Fruit fly (Drosophila melanogaster): ENCODE data around the gene CG4281.

Gene CG4281

DNA sequence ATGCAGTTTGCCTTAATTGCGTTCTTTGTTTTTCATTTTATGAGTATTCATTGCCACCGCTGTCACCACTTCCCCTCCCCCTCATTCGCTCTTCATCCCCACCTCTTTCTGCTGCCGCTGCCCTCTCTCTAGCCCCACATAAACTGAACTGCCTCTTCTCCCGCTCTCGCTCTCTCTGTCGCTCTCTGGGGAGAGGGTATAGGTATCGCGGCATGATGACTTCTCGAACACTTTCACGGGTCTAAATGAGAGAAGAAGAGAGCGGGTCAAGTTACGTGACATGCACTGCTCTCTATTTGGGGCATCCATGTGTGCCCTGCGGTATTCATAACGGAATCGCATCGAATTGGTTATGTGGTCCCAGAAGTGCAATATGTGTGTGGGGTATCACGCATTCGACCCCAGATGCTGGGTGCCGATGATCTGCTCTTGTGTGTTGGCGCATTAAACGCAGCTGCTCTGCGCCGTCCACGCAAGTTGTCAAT, 18.8 kb upstream of the CG4281 start (continued):
- TF ChIP-seq CG4328 (GFP tag; optimal IDR thresholded peaks at IDR 0.05), result peak; percentile 8
- peak; percentile 76 for TF ChIP-seq CG9876 (GFP tag; optimal IDR thresholded peaks at IDR 0.05)
- TF ChIP-seq en (GFP tag; optimal IDR thresholded peaks at IDR 0.05), result peak; percentile 62
- peak; percentile 85 for TF ChIP-seq Awh (GFP tag; IDR thresholded peaks at IDR 0.05)
- TF ChIP-seq Hand (GFP tag; optimal IDR thresholded peaks at IDR 0.05), result peak; percentile 10
- TF ChIP-seq Bgb (GFP tag; IDR thresholded peaks at IDR 0.05; ENCODE audit: partially characterized antibody), result no peak
- TF ChIP-seq CG42726 (GFP tag; IDR thresholded peaks at IDR 0.05; ENCODE audit: partially characterized antibody), result no peak
- TF ChIP-seq CG1233 (GFP tag; optimal IDR thresholded peaks at IDR 0.05), result peak; percentile 58
- peak; percentile 64 for TF ChIP-seq al (GFP tag; IDR thresholded peaks at IDR 0.05)
- peak; percentile 85 to 91 for TF ChIP-seq dpn (GFP tag; optimal IDR thresholded peaks at IDR 0.05)
- TF ChIP-seq jigr1 (GFP tag; IDR thresholded peaks at IDR 0.05), result peak; percentile 76; the same call in 2 of the 3 replicates
- peak; percentile 80 for TF ChIP-seq CG11398 (GFP tag; optimal IDR thresholded peaks at IDR 0.05)
- TF ChIP-seq CG16813 (GFP tag; IDR thresholded peaks at IDR 0.05; ENCODE audit: partially characterized antibody), result no peak
- peak; percentile 69 for TF ChIP-seq CG15601 (tag; optimal IDR thresholded peaks at IDR 0.05)
- TF ChIP-seq CG8924 (tag; optimal IDR thresholded peaks at IDR 0.05), result peak; percentile 86
- TF ChIP-seq CG34224 (GFP tag; IDR thresholded peaks at IDR 0.05; ENCODE audit: partially characterized antibody), result no peak
- peak; percentile 67 for TF ChIP-seq disco-r (GFP tag; optimal IDR thresholded peaks at IDR 0.05)
- TF ChIP-seq dan (GFP tag; IDR thresholded peaks at IDR 0.05), result peak; percentile 42; the same call in 1 of the 2 replicates
- peak; percentile 66 for TF ChIP-seq CG6813 (GFP tag; optimal IDR thresholded peaks at IDR 0.05)
- peak; percentile 32 for TF ChIP-seq gcm2 (GFP tag; optimal IDR thresholded peaks at IDR 0.05)
- peak; percentile 76 to 96 for TF ChIP-seq Pdp1 (GFP tag; optimal IDR thresholded peaks at IDR 0.05)
- TF ChIP-seq esg (GFP tag; conservative IDR thresholded peaks at IDR 0.05), result peak; percentile 82
- TF ChIP-seq gce (GFP tag; IDR thresholded peaks at IDR 0.05), result peak; percentile 70; the same call in 2 of the 3 replicates
- no peak for TF ChIP-seq cad (GFP tag; optimal IDR thresholded peaks at IDR 0.05)
- TF ChIP-seq CG7745 (tag; optimal IDR thresholded peaks at IDR 0.05), result no peak
- peak; percentile 80 for TF ChIP-seq pnt (GFP tag; optimal IDR thresholded peaks at IDR 0.05)
- TF ChIP-seq CG11695 (GFP tag; IDR thresholded peaks at IDR 0.05), result peak; percentile 82
- no peak for TF ChIP-seq Lhr (GFP tag; optimal IDR thresholded peaks at IDR 0.05)
- TF ChIP-seq fd3F (GFP tag; optimal IDR thresholded peaks at IDR 0.05), result peak; percentile 53
- TF ChIP-seq bsh (GFP tag; optimal IDR thresholded peaks at IDR 0.05), result peak; percentile 83 to 88
- no peak for TF ChIP-seq CG34376 (GFP tag; optimal IDR thresholded peaks at IDR 0.05)
- peak; percentile 66 for TF ChIP-seq CG1647 (GFP tag; optimal IDR thresholded peaks at IDR 0.05)
- TF ChIP-seq Lpt (GFP tag; optimal IDR thresholded peaks at IDR 0.05), result no peak
- peak; percentile 67 for TF ChIP-seq da (GFP tag; optimal IDR thresholded peaks at IDR 0.05)
- peak; percentile 90 for TF ChIP-seq Xrp1 (GFP tag; IDR thresholded peaks at IDR 0.05)
- TF ChIP-seq Nf-YA (GFP tag; IDR thresholded peaks at IDR 0.05), result peak; percentile 68
- TF ChIP-seq chm (GFP tag; IDR thresholded peaks at IDR 0.05), result peak; percentile 82
- TF ChIP-seq CG10267 (tag; optimal IDR thresholded peaks at IDR 0.05), result peak; percentile 64
- TF ChIP-seq CG14050 (GFP tag; IDR thresholded peaks at IDR 0.05), result peak; percentile 75
- TF ChIP-seq Fer1 (GFP tag; optimal IDR thresholded peaks at IDR 0.05), result peak; percentile 79
- TF ChIP-seq wek (GFP tag; optimal IDR thresholded peaks at IDR 0.05), result peak; percentile 86
- peak; percentile 63 for TF ChIP-seq CG10654 (GFP tag; optimal IDR thresholded peaks at IDR 0.05)
- TF ChIP-seq CG17568 (GFP tag; optimal IDR thresholded peaks at IDR 0.05), result no peak
- TF ChIP-seq CG15011 (GFP tag; optimal IDR thresholded peaks at IDR 0.05), result peak; percentile 34
- peak; percentile 60 for TF ChIP-seq CG13775 (GFP tag; optimal IDR thresholded peaks at IDR 0.05)
- peak; percentile 81 for TF ChIP-seq CG10462 (GFP tag; optimal IDR thresholded peaks at IDR 0.05)
- TF ChIP-seq CG18764 (GFP tag; optimal IDR thresholded peaks at IDR 0.05), result peak; percentile 72
- TF ChIP-seq Max (GFP tag; optimal IDR thresholded peaks at IDR 0.05), result peak; percentile 72
- peak; percentile 79 for TF ChIP-seq CG11504 (tag; optimal IDR thresholded peaks at IDR 0.05)
- peak; percentile 54; the same call in 1 of the 3 replicates for TF ChIP-seq zen2 (GFP tag; IDR thresholded peaks at IDR 0.05; ENCODE audit: partially characterized antibody)
